Fruit fly (Drosophila melanogaster) whole organism, wandering third instar larva: ENCODE results near the gene CG8010.

Experiments used
- CrebA ChIP-seq: fragments of 200-800 bp; sonication (Bioruptor generic); optimal IDR thresholded peaks from 2 replicates; lab custom pipeline; 2016; ENCODE audit warnings: missing biosample characterization, mild to moderate bottlenecking, missing genetic modification characterization, borderline replicate concordance
- Dfd ChIP-seq: fragments of >200 bp; optimal IDR thresholded peaks from 2 replicates; lab custom pipeline; 2017; ENCODE audit warnings: missing biosample characterization, missing genetic modification characterization
- Dif ChIP-seq: fragments of 200-275, 200-300 bp; sonication (Bioruptor generic); optimal IDR thresholded peaks from 2 replicates; lab custom pipeline; 2018; ENCODE audit warnings: missing biosample characterization, missing genetic modification characterization; ENCODE audit not compliant: partially characterized antibody
- GATAd ChIP-seq: sonication (Bioruptor generic); optimal IDR thresholded peaks from 2 replicates; lab custom pipeline; 2016; ENCODE audit warnings: missing biosample characterization, missing genetic modification characterization
- HLH106 ChIP-seq: fragments of 200-800 bp; optimal IDR thresholded peaks from 3 replicates; lab custom pipeline; 2019; ENCODE audit warnings: missing biosample characterization, mild to moderate bottlenecking, missing genetic modification characterization, moderate library complexity
- Hnf4 ChIP-seq: fragments of 200-800 bp; sonication (Bioruptor generic); optimal IDR thresholded peaks from 2 replicates; lab custom pipeline; 2016; ENCODE audit warnings: missing biosample characterization, mild to moderate bottlenecking, missing genetic modification characterization
- OdsH ChIP-seq: fragments of 200-800 bp; sonication (Bioruptor generic); optimal IDR thresholded peaks from 2 replicates; lab custom pipeline; 2016; ENCODE audit warnings: missing biosample characterization, mild to moderate bottlenecking, missing genetic modification characterization
- Rel ChIP-seq, 2 experiments: fragments of 200-800 bp; sonication (Bioruptor generic) in 1 of 2; optimal IDR thresholded peaks; 2 replicates in 1 of 2; 3 replicates in 1 of 2; lab custom pipeline; 2016 to 2019; ENCODE audit warnings: mild to moderate bottlenecking in 2 of 2, missing biosample characterization in 2 of 2, missing genetic modification characterization in 2 of 2, moderate library complexity in 1 of 2
- Sp1 ChIP-seq: fragments of 200-800 bp; sonication (Bioruptor generic); optimal IDR thresholded peaks from 3 replicates; lab custom pipeline; 2019; ENCODE audit warnings: missing biosample characterization, mild to moderate bottlenecking, missing genetic modification characterization, moderate library complexity
- br ChIP-seq: fragments of 200-800 bp; sonication (Bioruptor generic); optimal IDR thresholded peaks from 2 replicates; lab custom pipeline; 2016; ENCODE audit warnings: missing biosample characterization, missing genetic modification characterization
- ey ChIP-seq: fragments of 200-800 bp; sonication (Bioruptor generic); optimal IDR thresholded peaks from 2 replicates; lab custom pipeline; 2016; ENCODE audit warnings: missing biosample characterization, missing genetic modification characterization
- foxo ChIP-seq, 2 experiments: fragments of 200-800 bp; sonication (Bioruptor generic); optimal IDR thresholded peaks; 2 replicates in 1 of 2; 3 replicates in 1 of 2; lab custom pipeline; 2016 to 2017; ENCODE audit warnings: missing biosample characterization in 2 of 2, missing genetic modification characterization in 2 of 2
- h ChIP-seq: fragments of 200-800 bp; sonication (Bioruptor generic); optimal IDR thresholded peaks from 3 replicates; lab custom pipeline; 2016; ENCODE audit warnings: missing biosample characterization, mild to moderate bottlenecking, missing genetic modification characterization
- jim ChIP-seq: fragments of 175-275, 200-325 bp; sonication (Bioruptor generic); optimal IDR thresholded peaks from 2 replicates; lab custom pipeline; 2016; ENCODE audit warnings: missing biosample characterization, mild to moderate bottlenecking, missing genetic modification characterization
- psq ChIP-seq: fragments of 200-800 bp; sonication (Bioruptor generic); optimal IDR thresholded peaks from 3 replicates; lab custom pipeline; 2017; ENCODE audit warnings: missing biosample characterization, mild to moderate bottlenecking, missing genetic modification characterization, moderate library complexity
- rgr ChIP-seq: fragments of 200-800 bp; sonication (Bioruptor generic); optimal IDR thresholded peaks from 3 replicates; lab custom pipeline; 2016; ENCODE audit warnings: missing biosample characterization, mild to moderate bottlenecking, missing genetic modification characterization
- sage ChIP-seq: fragments of 200-800 bp; sonication (Bioruptor generic); optimal IDR thresholded peaks from 2 replicates; lab custom pipeline; 2016; ENCODE audit warnings: missing biosample characterization, mild to moderate bottlenecking, missing genetic modification characterization
- sv ChIP-seq: fragments of 200-800 bp; sonication (Bioruptor generic); optimal IDR thresholded peaks from 3 replicates; lab custom pipeline; 2016; ENCODE audit warnings: missing biosample characterization, missing genetic modification characterization
- usp ChIP-seq: fragments of >200 bp; optimal IDR thresholded peaks from 2 replicates; lab custom pipeline; 2017; ENCODE audit warnings: missing biosample characterization, missing genetic modification characterization

Gene CG8010

DNA sequence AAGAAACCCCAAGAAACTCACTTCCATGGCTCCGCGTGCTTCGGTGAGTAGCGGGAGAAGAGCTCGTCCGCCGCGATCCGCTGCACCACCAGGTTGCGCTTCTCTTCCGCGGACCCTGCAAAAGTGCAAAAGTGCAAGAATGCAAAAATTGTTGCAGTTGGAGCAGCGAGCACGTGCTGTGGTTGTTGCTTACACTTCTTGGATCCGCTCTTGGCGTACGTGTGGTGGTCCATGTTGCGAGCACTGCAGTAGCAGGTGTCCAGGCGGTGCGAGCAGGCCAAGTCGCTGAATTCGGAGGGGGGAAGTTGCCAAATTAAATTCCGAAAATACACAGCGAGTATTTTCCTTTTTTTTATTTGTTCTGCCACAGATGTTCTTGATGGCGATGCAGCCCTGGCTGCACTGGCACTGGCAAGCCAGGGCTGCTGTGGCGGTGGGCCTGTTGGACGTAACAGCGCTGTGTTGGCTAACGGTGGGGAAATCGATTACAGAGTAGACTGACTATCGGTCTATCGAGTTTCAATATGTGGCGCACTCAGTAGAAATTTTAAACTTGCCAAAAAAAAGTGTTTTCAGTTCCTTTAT, at the start of gene CG8010:
Gene CG8010, minus strand, starts transcription at position 413 of the 585 bp plus-strand sequence.
- TF ChIP-seq Rel (GFP tag; optimal IDR thresholded peaks at IDR 0.05; lab: Kevin White, UChicago) = no peak
- peak; percentile 53 for TF ChIP-seq Rel (tag; optimal IDR thresholded peaks at IDR 0.05; lab: Kevin White, UChicago)
- no peak for TF ChIP-seq sage (GFP tag; lab: Kevin White, UChicago)
- peak; percentile 36 for TF ChIP-seq jim (GFP tag; lab: Kevin White, UChicago)
- TF ChIP-seq ey = peak; percentile 20
- TF ChIP-seq OdsH (GFP tag; lab: Kevin White, UChicago) = peak; percentile 25
- TF ChIP-seq usp (GFP tag; lab: Kevin White, UChicago) = no peak
- TF ChIP-seq, all 38 proteins: peak for 4

DNA sequence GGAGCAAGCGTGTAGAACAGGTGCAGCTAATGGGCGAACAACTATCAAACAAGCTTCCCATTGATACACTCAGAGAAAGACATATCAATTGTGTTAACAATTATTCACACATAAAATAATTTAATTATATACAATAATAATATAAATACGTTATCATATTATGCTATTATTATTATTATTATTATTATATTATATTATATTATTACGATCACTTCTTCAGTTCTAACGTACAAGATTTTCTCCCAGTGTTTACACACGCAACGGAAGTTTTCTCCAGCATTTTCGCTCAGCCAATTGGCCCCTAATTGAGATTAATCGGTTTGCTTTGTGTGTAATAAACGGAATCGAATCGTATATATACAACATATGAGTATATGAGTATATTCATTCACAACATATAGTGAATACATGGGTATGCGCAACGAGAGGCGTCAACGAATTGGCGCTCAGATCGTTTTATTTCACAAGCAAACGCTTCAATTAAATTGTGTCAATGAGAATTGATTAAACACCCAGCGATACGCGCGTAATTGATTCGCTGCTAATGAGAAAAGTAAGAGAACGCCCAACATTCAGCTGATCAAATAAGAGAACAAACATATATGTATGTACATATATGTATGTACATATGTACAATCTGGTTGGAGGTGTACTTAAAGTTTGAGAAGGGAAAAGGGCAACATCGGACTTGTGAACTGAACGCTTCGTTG, 48.5 kb upstream of the CG8010 start:
- TF ChIP-seq CrebA (GFP tag; lab: Kevin White, UChicago) (no peak), OdsH (GFP tag; lab: Kevin White, UChicago) (no peak), sv (GFP tag; lab: Kevin White, UChicago) (peak; percentile 10), HLH106 (tag; lab: Kevin White, UChicago) (peak; percentile 41), foxo (GFP tag; optimal IDR thresholded peaks at IDR 0.05; lab: Kevin White, UChicago) (peak in 1 of 2 experiments; percentile 22), psq (GFP tag; lab: Kevin White, UChicago) (peak; percentile 9), Sp1 (GFP tag; lab: Kevin White, UChicago) (peak; percentile 27)

DNA sequence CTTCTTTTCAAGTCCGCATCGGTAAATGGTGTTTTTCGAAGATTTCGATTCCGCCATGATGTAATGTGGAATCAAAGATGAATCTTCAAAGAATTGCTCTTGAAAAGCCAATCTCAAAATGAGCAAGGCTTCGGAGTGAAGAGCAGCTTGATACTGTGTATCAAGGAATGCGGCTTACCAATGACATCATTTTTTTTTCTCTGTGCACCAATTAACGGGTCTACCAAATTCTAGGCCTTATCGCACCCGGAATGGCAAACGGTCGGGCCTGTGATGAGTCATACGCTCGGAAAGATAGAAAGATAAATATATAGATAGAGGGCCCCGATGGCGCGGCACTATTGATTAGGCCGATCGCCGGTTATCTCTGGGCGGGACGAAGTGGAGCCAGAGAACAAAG, 47.9 kb upstream of the CG8010 start:
- no peak for TF ChIP-seq jim (GFP tag; lab: Kevin White, UChicago)
- TF ChIP-seq psq (GFP tag; lab: Kevin White, UChicago) = no peak
- no peak for TF ChIP-seq GATAd
- peak; percentile 12 for TF ChIP-seq OdsH (GFP tag; lab: Kevin White, UChicago)
- no peak for TF ChIP-seq rgr (GFP tag; lab: Kevin White, UChicago)
- peak in 1 of 2 experiments; percentile 31 for TF ChIP-seq foxo (GFP tag; optimal IDR thresholded peaks at IDR 0.05; lab: Kevin White, UChicago)
- TF ChIP-seq ey = peak; percentile 42
- no peak for TF ChIP-seq Sp1 (GFP tag; lab: Kevin White, UChicago)
- TF ChIP-seq h (GFP tag; lab: Kevin White, UChicago) = peak; percentile 36
- TF ChIP-seq Dif (GFP tag; lab: Kevin White, UChicago) = no peak
- peak; percentile 36 for TF ChIP-seq br (GFP tag; lab: Kevin White, UChicago)
- TF ChIP-seq, all 38 proteins: peak for 5

DNA sequence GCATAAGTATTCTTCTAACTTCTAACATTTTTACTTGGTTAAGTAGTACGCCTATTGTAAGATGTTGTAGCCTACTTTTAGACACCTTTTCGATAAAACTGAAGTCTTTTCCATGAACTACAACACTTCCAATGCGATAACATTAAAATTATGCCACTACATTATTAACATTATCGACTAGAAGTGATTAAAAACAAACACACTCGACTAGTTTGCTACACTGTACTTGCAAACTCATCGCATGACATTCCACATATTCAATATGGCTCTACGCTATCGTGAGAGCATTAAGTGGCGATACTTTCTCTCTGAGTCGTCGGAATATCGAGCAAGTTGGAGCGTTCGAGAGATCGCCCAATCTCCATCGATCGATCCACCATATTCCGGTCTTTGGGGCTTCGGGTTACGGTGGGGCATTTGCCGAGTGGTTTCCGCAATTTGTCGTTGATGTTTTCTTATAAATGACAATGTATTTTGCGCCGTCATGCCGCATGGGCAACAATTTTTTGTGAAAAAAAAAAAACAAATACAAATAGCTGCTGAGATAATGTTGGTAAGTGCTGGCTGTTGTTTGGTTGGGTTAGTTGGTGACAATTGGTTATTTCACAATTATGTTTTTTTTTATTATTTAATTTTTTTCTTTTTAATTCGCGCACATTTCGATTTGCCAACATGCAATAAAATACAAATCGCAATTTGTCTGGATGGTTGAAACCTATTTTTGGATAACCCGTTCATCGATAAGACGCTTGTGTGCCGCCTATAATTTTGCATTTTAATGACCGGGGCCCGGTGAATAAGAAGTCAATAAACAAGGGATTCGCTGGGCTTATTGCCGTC, 46.9 kb upstream of the CG8010 start:
- TF ChIP-seq Rel (GFP tag; optimal IDR thresholded peaks at IDR 0.05; lab: Kevin White, UChicago) = no peak
- TF ChIP-seq Rel (tag; optimal IDR thresholded peaks at IDR 0.05; lab: Kevin White, UChicago) = peak; percentile 28
- no peak for TF ChIP-seq Hnf4
- TF ChIP-seq, all 38 proteins: peak for 1

DNA sequence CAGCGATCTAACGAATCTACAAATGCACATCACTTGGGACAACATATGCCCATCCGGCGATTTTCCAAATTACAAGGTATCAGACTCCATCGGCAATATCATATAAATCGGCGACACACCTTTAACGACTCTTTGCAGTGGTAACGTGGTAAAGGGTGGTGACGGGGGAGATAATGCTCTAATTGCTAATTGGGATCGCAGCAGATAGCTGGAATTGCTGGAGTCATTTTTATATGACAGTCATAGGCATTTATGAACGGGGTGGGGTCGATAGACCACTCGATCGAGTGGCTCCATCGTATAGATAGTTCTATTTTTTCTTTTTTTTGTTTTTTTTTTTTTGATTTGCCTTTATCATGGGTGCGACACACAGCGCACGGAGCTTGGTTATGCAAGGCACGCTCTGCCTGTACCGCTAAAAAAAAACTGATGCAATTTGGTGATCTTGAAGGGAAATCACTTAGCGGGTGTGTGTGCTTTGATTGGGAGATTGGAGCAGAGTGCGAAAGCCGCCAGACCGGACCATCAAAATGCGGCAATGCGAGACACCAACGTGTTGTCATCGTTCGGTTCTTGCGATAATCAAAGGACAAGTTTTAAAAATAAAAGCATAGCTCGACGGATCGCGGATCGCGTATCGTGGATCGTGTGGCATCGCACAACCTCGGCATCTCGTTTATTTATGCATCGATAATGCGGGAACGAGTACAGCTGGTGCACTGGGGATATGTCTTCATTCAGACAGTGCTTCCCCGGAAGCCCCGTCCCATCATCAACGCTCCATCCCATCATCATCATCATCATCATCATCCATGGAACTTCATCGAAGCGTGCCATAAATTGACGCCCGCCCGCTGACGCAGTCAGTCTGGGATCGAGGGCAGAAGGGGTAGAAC, 45.8 kb upstream of the CG8010 start:
- no peak for TF ChIP-seq Rel (GFP tag; optimal IDR thresholded peaks at IDR 0.05; lab: Kevin White, UChicago)
- TF ChIP-seq Rel (tag; optimal IDR thresholded peaks at IDR 0.05; lab: Kevin White, UChicago) = peak; percentile 44
- no peak for TF ChIP-seq Dfd (GFP tag; lab: Kevin White, UChicago)
- no peak for TF ChIP-seq HLH106 (tag; lab: Kevin White, UChicago)

DNA sequence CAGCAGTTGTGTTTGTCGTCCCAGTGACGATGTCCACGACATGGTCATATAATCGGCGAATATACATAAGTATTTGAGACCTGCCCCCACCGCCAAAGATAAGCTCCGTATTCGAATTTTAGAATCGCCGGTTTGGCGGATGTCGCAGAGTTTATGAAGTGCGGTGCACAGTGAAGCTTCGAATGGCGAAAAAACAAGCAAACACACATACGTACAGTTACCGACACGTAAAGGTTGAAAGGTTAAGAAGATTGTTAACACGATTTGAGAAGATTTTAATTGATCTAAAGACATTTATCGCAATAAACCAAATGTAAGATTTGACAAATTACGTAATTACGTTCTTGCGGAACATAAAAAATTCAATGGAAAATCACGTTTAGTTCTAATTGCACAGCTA, 41.0 kb upstream of the CG8010 start:
- TF ChIP-seq OdsH (GFP tag; lab: Kevin White, UChicago) (peak; percentile 19), h (GFP tag; lab: Kevin White, UChicago) (peak; percentile 22), foxo (GFP tag; optimal IDR thresholded peaks at IDR 0.05; lab: Kevin White, UChicago) (no peak), ey (peak; percentile 7)
